Fruit fly (Drosophila melanogaster): ENCODE measurements around the gene Uros1.

The Uros1 gene

dm6 chrX:8901447-8901846, 1.4 kb upstream of the Uros1 start, which contains the start of gene Rbm13 (continued):
- no peak for TF ChIP-seq pho (GFP tag; optimal IDR thresholded peaks at IDR 0.05)
- TF ChIP-seq CG10209 (GFP tag; optimal IDR thresholded peaks at IDR 0.05) = no peak
- no peak for TF ChIP-seq CG18599 (GFP tag; optimal IDR thresholded peaks at IDR 0.05)
- no peak for TF ChIP-seq CG30431 (GFP tag; optimal IDR thresholded peaks at IDR 0.05)
- TF ChIP-seq tup (GFP tag; optimal IDR thresholded peaks at IDR 0.05) = no peak
- TF ChIP-seq CG17802 (tag; optimal IDR thresholded peaks at IDR 0.05) = no peak
- TF ChIP-seq B-H1 (GFP tag; IDR thresholded peaks at IDR 0.05) = no peak
- no peak for TF ChIP-seq HmgZ (tag; optimal IDR thresholded peaks at IDR 0.05)
- no peak for TF ChIP-seq Hr78 (GFP tag; optimal IDR thresholded peaks at IDR 0.05)
- TF ChIP-seq maf-S (GFP tag; optimal IDR thresholded peaks at IDR 0.05) = no peak
- TF ChIP-seq Gsc (GFP tag; IDR thresholded peaks at IDR 0.05) = no peak
- TF ChIP-seq gfzf (GFP tag; optimal IDR thresholded peaks at IDR 0.05) = peak; percentile 34
- TF ChIP-seq NFAT (GFP tag; IDR thresholded peaks at IDR 0.05) = no peak
- peak; percentile 78 for TF ChIP-seq ato (GFP tag; IDR thresholded peaks at IDR 0.05; ENCODE audit: partially characterized antibody)
- TF ChIP-seq CG1792 (GFP tag; optimal IDR thresholded peaks at IDR 0.05) = no peak
- TF ChIP-seq CG2129 (GFP tag; IDR thresholded peaks at IDR 0.05; ENCODE audit: partially characterized antibody) = 0 out of 2 replicates have a peak, but pooled peaks have one; percentile 14
- TF ChIP-seq Neu2 (GFP tag; optimal IDR thresholded peaks at IDR 0.05; ENCODE audit: borderline replicate concordance) = no peak
- no peak for TF ChIP-seq CG17829 (tag; optimal IDR thresholded peaks at IDR 0.05)
- TF ChIP-seq eyg (GFP tag; optimal IDR thresholded peaks at IDR 0.05) = no peak
- TF ChIP-seq CG4424 (GFP tag; optimal IDR thresholded peaks at IDR 0.05) = no peak
- TF ChIP-seq CG7372 (GFP tag; IDR thresholded peaks at IDR 0.05) = no peak
- no peak for TF ChIP-seq insv (GFP tag; optimal IDR thresholded peaks at IDR 0.05)
- peak; percentile 39 for TF ChIP-seq MESR4 (GFP tag; optimal IDR thresholded peaks at IDR 0.05)
- peak; percentile 77 for TF ChIP-seq bbx (GFP tag; IDR thresholded peaks at IDR 0.05; ENCODE audit: partially characterized antibody)
- TF ChIP-seq CG17186 (GFP tag; optimal IDR thresholded peaks at IDR 0.05) = no peak
- no peak for TF ChIP-seq Drgx (GFP tag; IDR thresholded peaks at IDR 0.05)
- TF ChIP-seq Awh (GFP tag; IDR thresholded peaks at IDR 0.05) = no peak
- no peak for TF ChIP-seq CG12942 (GFP tag; optimal IDR thresholded peaks at IDR 0.05)
- peak; percentile 80 for TF ChIP-seq dm (GFP tag; optimal IDR thresholded peaks at IDR 0.05)
- TF ChIP-seq Dll (GFP tag; IDR thresholded peaks at IDR 0.05; ENCODE audit: partially characterized antibody) = peak; percentile 70; the same call in 3 of the 4 replicates
- TF ChIP-seq CG17912 (GFP tag; optimal IDR thresholded peaks at IDR 0.05) = no peak
- TF ChIP-seq Doc3 (GFP tag; IDR thresholded peaks at IDR 0.05; ENCODE audit: partially characterized antibody) = 0 out of 3 replicates have a peak, but pooled peaks have one; percentile 19
- no peak for TF ChIP-seq CG43689 (GFP tag; IDR thresholded peaks at IDR 0.05)
- no peak for TF ChIP-seq bowl (GFP tag; IDR thresholded peaks at IDR 0.05)
- peak; percentile 24 for TF ChIP-seq sens (GFP tag)
- TF ChIP-seq pan (optimal IDR thresholded peaks at IDR 0.05) = no peak
- TF ChIP-seq pan (GFP tag; optimal IDR thresholded peaks at IDR 0.05 in 1 of 2, IDR thresholded peaks at IDR 0.05 in 1 of 2) = no peak
- TF ChIP-seq psq (GFP tag; optimal IDR thresholded peaks at IDR 0.05) = no peak
- TF ChIP-seq Lim3 (GFP tag; IDR thresholded peaks at IDR 0.05) = no peak
- no peak for TF ChIP-seq Hr3 (GFP tag; optimal IDR thresholded peaks at IDR 0.05)
- TF ChIP-seq onecut (GFP tag; IDR thresholded peaks at IDR 0.05) = no peak
- TF ChIP-seq CG12299 (tag; optimal IDR thresholded peaks at IDR 0.05) = no peak
- TF ChIP-seq CG7963 (GFP tag; IDR thresholded peaks at IDR 0.05; ENCODE audit: partially characterized antibody) = no peak
- TF ChIP-seq sug (tag; optimal IDR thresholded peaks at IDR 0.05) = no peak
- no peak for TF ChIP-seq CG3726 (GFP tag; IDR thresholded peaks at IDR 0.05)
- no peak for TF ChIP-seq CG14441 (GFP tag; IDR thresholded peaks at IDR 0.05)
- TF ChIP-seq salm (tag; optimal IDR thresholded peaks at IDR 0.05) = no peak
- TF ChIP-seq sr (GFP tag; IDR thresholded peaks at IDR 0.05) = no peak
- no peak for TF ChIP-seq nom (GFP tag; optimal IDR thresholded peaks at IDR 0.05)
- no peak for TF ChIP-seq CG8281 (tag; optimal IDR thresholded peaks at IDR 0.05)
- no peak for TF ChIP-seq CG18619 (GFP tag; optimal IDR thresholded peaks at IDR 0.05)

Data from whole organism, embryonic.